Fruit fly (Drosophila melanogaster) whole organism, embryonic: ENCODE results near the gene CG9286.

Experiments used
- B-H1 ChIP-seq: fragments of 200-800 bp; sonication (Bioruptor generic); IDR thresholded peaks from 3 replicates; pipeline ENCODE4 v1.3.6; 2022; ENCODE audit warnings: missing biosample characterization, missing genetic modification characterization
- CG12236 ChIP-seq: fragments of 200-800 bp; sonication (Bioruptor generic); optimal IDR thresholded peaks from 2 replicates; lab custom pipeline; 2016; ENCODE audit warnings: missing biosample characterization, missing genetic modification characterization
- CG6683 ChIP-seq: fragments of 200-800 bp; sonication (Bioruptor generic); optimal IDR thresholded peaks from 2 replicates; lab custom pipeline; 2017; ENCODE audit warnings: missing biosample characterization, mild to moderate bottlenecking, missing genetic modification characterization, missing genetic modification reagents
- Dek ChIP-seq: fragments of 200-800 bp; sonication (Bioruptor generic); optimal IDR thresholded peaks from 3 replicates; lab custom pipeline; 2019; ENCODE audit warnings: missing biosample characterization, mild to moderate bottlenecking, missing genetic modification characterization, moderate library complexity
- NFAT ChIP-seq: fragments of 200-800 bp; sonication (Bioruptor generic); IDR thresholded peaks from 2 replicates; pipeline ENCODE4 v1.3.6; 2022; ENCODE audit warnings: missing biosample characterization, missing genetic modification characterization
- Pdp1 ChIP-seq, 2 experiments: fragments of 200-800 bp; sonication (Bioruptor generic); optimal IDR thresholded peaks; 3 replicates each; lab custom pipeline; 2016; ENCODE audit warnings: missing biosample characterization in 2 of 2, missing genetic modification characterization in 2 of 2, mild to moderate bottlenecking in 1 of 2, moderate library complexity in 1 of 2
- Trl ChIP-seq, 3 experiments: fragments of >200 bp in 2 of 3; fragments of 200-800 bp in 1 of 3; sonication (Bioruptor generic) in 1 of 3; optimal IDR thresholded peaks; 2 replicates in 1 of 3; 3 replicates in 2 of 3; lab custom pipeline; 2016 to 2017; ENCODE audit warnings: missing biosample characterization in 1 of 3, missing genetic modification characterization in 1 of 3
- da ChIP-seq: fragments of 200-800 bp; sonication (Bioruptor generic); optimal IDR thresholded peaks from 2 replicates; lab custom pipeline; 2016; ENCODE audit warnings: missing biosample characterization, missing genetic modification characterization
- fd3F ChIP-seq: fragments of 200-800 bp; sonication (Bioruptor generic); optimal IDR thresholded peaks from 2 replicates; lab custom pipeline; 2018; ENCODE audit warnings: missing biosample characterization, mild to moderate bottlenecking, missing genetic modification characterization, moderate library complexity
- pfk ChIP-seq: fragments of 200-800 bp; sonication (Bioruptor generic); optimal IDR thresholded peaks from 2 replicates; lab custom pipeline; 2018; ENCODE audit warnings: missing biosample characterization, mild to moderate bottlenecking, missing genetic modification characterization, moderate library complexity
- repo ChIP-seq: fragments of 200-800 bp; sonication (Bioruptor generic); optimal IDR thresholded peaks from 2 replicates; lab custom pipeline; 2016; ENCODE audit warnings: missing biosample characterization, missing genetic modification characterization
- slp2 ChIP-seq: fragments of 200-800 bp; sonication (Bioruptor generic); optimal IDR thresholded peaks from 2 replicates; lab custom pipeline; 2016; ENCODE audit warnings: missing biosample characterization, missing genetic modification characterization

- no peak for TF ChIP-seq CG12236 (GFP tag; lab: Kevin White, UChicago)
- peak in 1 of 2 experiments; percentile 67 for TF ChIP-seq Pdp1 (GFP tag; optimal IDR thresholded peaks at IDR 0.05; lab: Kevin White, UChicago)
- TF ChIP-seq fd3F (GFP tag; lab: Kevin White, UChicago): no peak
- TF ChIP-seq repo (GFP tag; lab: Kevin White, UChicago): no peak
- TF ChIP-seq CG6683 (GFP tag; lab: Kevin White, UChicago): no peak
- TF ChIP-seq B-H1 (GFP tag; lab: Robert Waterston, UW): no peak
- no peak for TF ChIP-seq Trl (optimal IDR thresholded peaks at IDR 0.05; lab: Kevin White, UChicago)
- TF ChIP-seq Trl (GFP tag; optimal IDR thresholded peaks at IDR 0.05; lab: Kevin White, UChicago): no peak
- TF ChIP-seq NFAT (GFP tag; lab: Robert Waterston, UW): no peak
- no peak for TF ChIP-seq pfk (GFP tag; lab: Kevin White, UChicago)
- TF ChIP-seq slp2 (GFP tag; lab: Kevin White, UChicago): no peak
- no peak for TF ChIP-seq Dek (tag; lab: Kevin White, UChicago)
- no peak for TF ChIP-seq da (GFP tag; lab: Kevin White, UChicago)
Measured at dm6 chr3R:13761563-13761962, 19.2 kb upstream of the CG9286 start.
